Worm (Caenorhabditis elegans) whole organism, young adult: ENCODE data around the gene gem-1.

Experiments
- B0019.2 ChIP-seq: fragments of 200-800 bp; sonication (Bioruptor generic); conservative IDR thresholded peaks from 2 replicates; pipeline ENCODE4 v1.3.6; 2022; ENCODE audit warnings: missing genetic modification reagents, missing genetic modification characterization, missing compliant biosample characterization
- B0261.1 ChIP-seq: sonication (generic microtip); optimal IDR thresholded peaks from 2 replicates; lab custom pipeline; 2016; ENCODE audit warnings: mild to moderate bottlenecking, missing genetic modification characterization, moderate library complexity, missing compliant biosample characterization
- B0336.3 ChIP-seq: fragments of 200-800 bp; sonication (Bioruptor generic); IDR thresholded peaks from 2 replicates; pipeline ENCODE4 v1.3.6; 2022; ENCODE audit warnings: missing genetic modification characterization, missing compliant biosample characterization
- C06A6.2 ChIP-seq: fragments of 200-800 bp; sonication (Bioruptor generic); conservative IDR thresholded peaks from 2 replicates; pipeline ENCODE4 v1.3.6; 2022; ENCODE audit warnings: missing genetic modification characterization, missing compliant biosample characterization
- D2030.7 ChIP-seq: fragments of 200-800 bp; sonication (Bioruptor generic); IDR thresholded peaks from 2 replicates; pipeline ENCODE4 v1.3.6; 2022; ENCODE audit warnings: missing genetic modification reagents, missing genetic modification characterization, missing compliant biosample characterization
- F10E7.11 ChIP-seq: sonication (generic microtip); optimal IDR thresholded peaks from 2 replicates; lab custom pipeline; 2017; ENCODE audit warnings: mild to moderate bottlenecking, missing genetic modification characterization, moderate library complexity, missing compliant biosample characterization
- F23B12.7 ChIP-seq: sonication (generic microtip); optimal IDR thresholded peaks from 2 replicates; lab custom pipeline; 2017; ENCODE audit warnings: missing genetic modification characterization, mild to moderate bottlenecking, missing compliant biosample characterization, antibody characterized with exemption, moderate library complexity; ENCODE audit not compliant: insufficient read depth
- F33H1.4 ChIP-seq: fragments of 200-800 bp; sonication (Bioruptor generic); IDR thresholded peaks from 2 replicates; pipeline ENCODE4 v1.3.6; 2022; ENCODE audit warnings: missing genetic modification reagents, missing genetic modification characterization, missing compliant biosample characterization
- F57A8.1 ChIP-seq: fragments of 200-800 bp; sonication (Bioruptor generic); optimal IDR thresholded peaks from 2 replicates; lab custom pipeline; 2018; ENCODE audit warnings: mild to moderate bottlenecking, missing genetic modification characterization, moderate library complexity, missing compliant biosample characterization
- K11D2.4 ChIP-seq: fragments of 200-800 bp; sonication (Bioruptor generic); IDR thresholded peaks from 2 replicates; pipeline ENCODE4 v1.3.6; 2022; ENCODE audit warnings: missing genetic modification reagents, missing genetic modification characterization, missing compliant biosample characterization
- T26A5.8 ChIP-seq: sonication (generic microtip); optimal IDR thresholded peaks from 2 replicates; lab custom pipeline; 2016; ENCODE audit warnings: missing genetic modification characterization, missing compliant biosample characterization
- Y53F4B.3 ChIP-seq: fragments of 200-800 bp; sonication (Bioruptor generic); IDR thresholded peaks from 2 replicates; pipeline ENCODE4 v1.3.6; 2022; ENCODE audit warnings: missing genetic modification reagents, missing genetic modification characterization, missing compliant biosample characterization
- Y95B8A.8 ChIP-seq: fragments of 200-800 bp; sonication (Bioruptor generic); IDR thresholded peaks from 2 replicates; pipeline ENCODE4 v1.3.6; 2022; ENCODE audit warnings: missing genetic modification reagents, missing genetic modification characterization, missing compliant biosample characterization
- akir-1 ChIP-seq: fragments of 200-800 bp; sonication (Bioruptor generic); optimal IDR thresholded peaks from 2 replicates; lab custom pipeline; 2018; ENCODE audit warnings: mild to moderate bottlenecking, missing genetic modification characterization, moderate library complexity, missing compliant biosample characterization
- atf-7 ChIP-seq: sonication (generic microtip); optimal IDR thresholded peaks from 2 replicates; lab custom pipeline; 2017; ENCODE audit warnings: mild to moderate bottlenecking, missing genetic modification characterization, missing compliant biosample characterization
- attf-3 ChIP-seq: fragments of 200-800 bp; sonication (Bioruptor generic); conservative IDR thresholded peaks from 2 replicates; pipeline ENCODE4 v1.3.6; 2022; ENCODE audit warnings: missing genetic modification reagents, missing genetic modification characterization, missing compliant biosample characterization
- attf-5 ChIP-seq: fragments of 200-800 bp; sonication (Bioruptor generic); optimal IDR thresholded peaks from 2 replicates; lab custom pipeline; 2018; ENCODE audit warnings: mild to moderate bottlenecking, missing genetic modification characterization, missing compliant biosample characterization
- attf-6 ChIP-seq: fragments of 200-800 bp; sonication (Bioruptor generic); IDR thresholded peaks from 2 replicates; pipeline ENCODE4 v1.3.6; 2022; ENCODE audit warnings: missing genetic modification reagents, missing genetic modification characterization, missing compliant biosample characterization
- bed-1 ChIP-seq: fragments of 200-800 bp; sonication (Bioruptor generic); IDR thresholded peaks from 2 replicates; pipeline ENCODE4 v1.3.6; 2022; ENCODE audit warnings: missing genetic modification reagents, missing genetic modification characterization, missing compliant biosample characterization
- ceh-100 ChIP-seq: fragments of 200-800 bp; sonication (Bioruptor generic); IDR thresholded peaks from 2 replicates; pipeline ENCODE4 v1.3.6; 2022; ENCODE audit warnings: missing genetic modification reagents, missing genetic modification characterization, missing compliant biosample characterization
- chd-7 ChIP-seq: sonication (generic microtip); optimal IDR thresholded peaks from 2 replicates; lab custom pipeline; 2016; ENCODE audit warnings: mild to moderate bottlenecking, missing genetic modification characterization, moderate library complexity, missing compliant biosample characterization
- dpff-1 ChIP-seq: sonication (generic microtip); optimal IDR thresholded peaks from 2 replicates; lab custom pipeline; 2017; ENCODE audit warnings: mild to moderate bottlenecking, missing genetic modification characterization, missing compliant biosample characterization
- egl-44 ChIP-seq: fragments of 200-800 bp; sonication (Bioruptor generic); IDR thresholded peaks from 2 replicates; pipeline ENCODE4 v1.3.6; 2022; ENCODE audit warnings: missing genetic modification reagents, missing genetic modification characterization, missing compliant biosample characterization
- ekl-4 ChIP-seq: fragments of 200-800 bp; sonication (Bioruptor generic); IDR thresholded peaks from 2 replicates; pipeline ENCODE4 v1.3.6; 2022; ENCODE audit warnings: missing genetic modification reagents, missing genetic modification characterization, missing compliant biosample characterization
- gei-17 ChIP-seq: fragments of 200-800 bp; sonication (Bioruptor generic); optimal IDR thresholded peaks from 2 replicates; lab custom pipeline; 2018; ENCODE audit warnings: mild to moderate bottlenecking, missing genetic modification characterization, missing compliant biosample characterization
- him-1 ChIP-seq: sonication (generic microtip); optimal IDR thresholded peaks from 2 replicates; lab custom pipeline; 2016; ENCODE audit warnings: missing genotype, missing genetic modification reagents, missing genetic modification characterization, missing compliant biosample characterization
- hlh-12 ChIP-seq: sonication (generic microtip); optimal IDR thresholded peaks from 2 replicates; lab custom pipeline; 2016; ENCODE audit warnings: missing genetic modification characterization, missing compliant biosample characterization
- hmg-1.2 ChIP-seq: fragments of 200-800 bp; sonication (Bioruptor generic); IDR thresholded peaks from 2 replicates; pipeline ENCODE4 v1.3.6; 2022; ENCODE audit warnings: missing genetic modification reagents, missing genetic modification characterization, missing compliant biosample characterization
- hrde-1 ChIP-seq: sonication (generic microtip); optimal IDR thresholded peaks from 2 replicates; lab custom pipeline; 2016; ENCODE audit warnings: missing genetic modification characterization, mild to moderate bottlenecking, missing compliant biosample characterization, moderate library complexity, missing genotype, missing genetic modification reagents, borderline replicate concordance
- hsf-1 ChIP-seq: fragments of 200-800 bp; sonication (Bioruptor generic); IDR thresholded peaks from 2 replicates; pipeline ENCODE4 v1.3.6; 2022; ENCODE audit warnings: missing genetic modification reagents, missing genetic modification characterization, missing compliant biosample characterization
- lag-1 ChIP-seq: fragments of 200-800 bp; sonication (Bioruptor generic); IDR thresholded peaks from 2 replicates; pipeline ENCODE4 v1.3.6; 2022; ENCODE audit warnings: missing genetic modification reagents, missing genetic modification characterization, missing compliant biosample characterization
- lir-1 ChIP-seq: fragments of 200-800 bp; sonication (Bioruptor generic); conservative IDR thresholded peaks from 2 replicates; pipeline ENCODE4 v1.3.6; 2022; ENCODE audit warnings: missing genetic modification reagents, missing genetic modification characterization, missing compliant biosample characterization
- madf-6 ChIP-seq: fragments of 200-800 bp; sonication (Bioruptor generic); IDR thresholded peaks from 2 replicates; pipeline ENCODE4 v1.3.6; 2022; ENCODE audit warnings: missing genetic modification reagents, missing genetic modification characterization, missing compliant biosample characterization
- mcd-1 ChIP-seq: fragments of 200-800 bp; sonication (Bioruptor generic); IDR thresholded peaks from 2 replicates; pipeline ENCODE4 v1.3.6; 2022; ENCODE audit warnings: missing genetic modification reagents, missing genetic modification characterization, missing compliant biosample characterization
- mel-28 ChIP-seq: sonication (generic microtip); optimal IDR thresholded peaks from 2 replicates; lab custom pipeline; 2016; ENCODE audit warnings: borderline replicate concordance, mild to moderate bottlenecking, missing genetic modification characterization, missing compliant biosample characterization
- mes-4 ChIP-seq: sonication (generic microtip); optimal IDR thresholded peaks from 2 replicates; lab custom pipeline; 2016; ENCODE audit warnings: missing genotype, missing genetic modification characterization, missing compliant biosample characterization
- nhr-120 ChIP-seq: fragments of 200-800 bp; sonication (Bioruptor generic); IDR thresholded peaks from 2 replicates; pipeline ENCODE4 v1.3.6; 2022; ENCODE audit warnings: missing genetic modification characterization, missing compliant biosample characterization
- nhr-80 ChIP-seq: sonication (generic microtip); optimal IDR thresholded peaks from 2 replicates; lab custom pipeline; 2016; ENCODE audit warnings: missing genetic modification characterization, missing compliant biosample characterization
- pbrm-1 ChIP-seq: fragments of 200-800 bp; sonication (Bioruptor generic); IDR thresholded peaks from 2 replicates; pipeline ENCODE4 v1.3.6; 2022; ENCODE audit warnings: missing genetic modification reagents, missing genetic modification characterization, missing compliant biosample characterization
- rcor-1 ChIP-seq: fragments of 200-800 bp; sonication (Bioruptor generic); IDR thresholded peaks from 2 replicates; pipeline ENCODE4 v1.3.6; 2022; ENCODE audit warnings: missing genetic modification reagents, missing genetic modification characterization, missing compliant biosample characterization
- snpc-1.3 ChIP-seq: sonication (generic microtip); optimal IDR thresholded peaks from 2 replicates; lab custom pipeline; 2017; ENCODE audit warnings: missing genetic modification characterization, mild to moderate bottlenecking, missing compliant biosample characterization, antibody characterized with exemption, moderate library complexity, missing genotype, missing genetic modification reagents; ENCODE audit not compliant: insufficient read depth
- sptf-2 ChIP-seq: fragments of 200-800 bp; sonication (Bioruptor generic); optimal IDR thresholded peaks from 2 replicates; lab custom pipeline; 2018; ENCODE audit warnings: mild to moderate bottlenecking, missing genetic modification characterization, missing compliant biosample characterization
- tlf-1 ChIP-seq: fragments of 200-800 bp; sonication (Bioruptor generic); optimal IDR thresholded peaks from 2 replicates; lab custom pipeline; 2018; ENCODE audit warnings: mild to moderate bottlenecking, missing genetic modification characterization, missing compliant biosample characterization
- unc-62 ChIP-seq: fragments of 150-350 bp; optimal IDR thresholded peaks from 2 replicates; lab custom pipeline; 2014; ENCODE audit warnings: missing biosample characterization, missing genetic modification reagents, missing genetic modification characterization
- xnd-1 ChIP-seq: sonication (generic microtip); optimal IDR thresholded peaks from 2 replicates; lab custom pipeline; 2016; ENCODE audit warnings: missing genotype, missing genetic modification reagents, missing genetic modification characterization, missing compliant biosample characterization
- zfh-2 ChIP-seq: fragments of 200-800 bp; sonication (Bioruptor generic); conservative IDR thresholded peaks from 2 replicates; pipeline ENCODE4 v1.3.6; 2022; ENCODE audit warnings: missing genetic modification reagents, missing genetic modification characterization, missing compliant biosample characterization
- zim-3 ChIP-seq: sonication (generic microtip); optimal IDR thresholded peaks from 2 replicates; lab custom pipeline; 2017; ENCODE audit warnings: mild to moderate bottlenecking, missing genetic modification characterization, moderate library complexity, missing compliant biosample characterization
- ztf-18 ChIP-seq: sonication (generic microtip); optimal IDR thresholded peaks from 2 replicates; lab custom pipeline; 2016; ENCODE audit warnings: missing genotype, mild to moderate bottlenecking, missing genetic modification characterization, missing compliant biosample characterization
- ztf-22 ChIP-seq: fragments of 200-800 bp; sonication (Bioruptor generic); optimal IDR thresholded peaks from 2 replicates; lab custom pipeline; 2018; ENCODE audit warnings: mild to moderate bottlenecking, missing genetic modification characterization, moderate library complexity, missing compliant biosample characterization
- ztf-25 ChIP-seq: fragments of 200-800 bp; sonication (Bioruptor generic); IDR thresholded peaks from 2 replicates; pipeline ENCODE4 v1.3.6; 2022; ENCODE audit warnings: missing genetic modification reagents, missing genetic modification characterization, missing compliant biosample characterization

gem-1 gene

ce11 chrX:13356469-13356868, 20.3 kb downstream of the gem-1 start (continued):
- TF ChIP-seq bed-1: no peak
- no peak for TF ChIP-seq ztf-25 (GFP tag; lab: Robert Waterston, UW)
- TF ChIP-seq tlf-1: no peak
- no peak for TF ChIP-seq hrde-1 (tag; lab: Kevin White, UChicago)
- no peak for TF ChIP-seq attf-6 (GFP tag; lab: Robert Waterston, UW)
- no peak for TF ChIP-seq T26A5.8 (tag; lab: Kevin White, UChicago)
- no peak for TF ChIP-seq lir-1 (GFP tag; lab: Robert Waterston, UW)
- TF ChIP-seq B0019.2 (GFP tag; lab: Robert Waterston, UW): no peak
- no peak for TF ChIP-seq pbrm-1 (GFP tag; lab: Robert Waterston, UW)
- TF ChIP-seq Y95B8A.8 (GFP tag; lab: Robert Waterston, UW): no peak
- no peak for TF ChIP-seq zim-3 (tag; lab: Kevin White, UChicago)
- TF ChIP-seq mel-28 (tag; lab: Kevin White, UChicago): no peak
- TF ChIP-seq mes-4: no peak
- TF ChIP-seq hmg-1.2 (GFP tag; lab: Robert Waterston, UW): no peak
- TF ChIP-seq ekl-4 (GFP tag; lab: Robert Waterston, UW): no peak
- TF ChIP-seq rcor-1 (GFP tag; lab: Robert Waterston, UW): no peak
- no peak for TF ChIP-seq attf-3
- no peak for TF ChIP-seq zfh-2 (GFP tag; lab: Robert Waterston, UW)
- TF ChIP-seq akir-1: no peak
- TF ChIP-seq nhr-80 (tag; lab: Kevin White, UChicago): peak; percentile 89
- TF ChIP-seq F33H1.4 (GFP tag; lab: Robert Waterston, UW): no peak
- TF ChIP-seq Y53F4B.3 (GFP tag; lab: Robert Waterston, UW): no peak
- TF ChIP-seq gei-17: peak; percentile 9
- TF ChIP-seq F23B12.7: no peak
- TF ChIP-seq mcd-1 (GFP tag; lab: Robert Waterston, UW): no peak
- peak; percentile 30; the same call in 1 of the 2 replicates for TF ChIP-seq B0336.3 (GFP tag; lab: Robert Waterston, UW)
- TF ChIP-seq chd-7 (tag; lab: Kevin White, UChicago): peak; percentile 66
- TF ChIP-seq F10E7.11 (tag; lab: Kevin White, UChicago): no peak
- TF ChIP-seq C06A6.2: peak; percentile 53; the same call in 1 of the 2 replicates
- peak; percentile 68 for TF ChIP-seq K11D2.4
- TF ChIP-seq F57A8.1 (GFP tag; lab: Kevin White, UChicago): no peak
- TF ChIP-seq nhr-120 (GFP tag; lab: Robert Waterston, UW): no peak
- TF ChIP-seq madf-6 (GFP tag; lab: Robert Waterston, UW): no peak
- no peak for TF ChIP-seq B0261.1 (tag; lab: Kevin White, UChicago)
- TF ChIP-seq xnd-1 (tag; lab: Kevin White, UChicago): no peak
- no peak for TF ChIP-seq him-1 (tag; lab: Kevin White, UChicago)
- TF ChIP-seq unc-62 (GFP tag; lab: Kevin White, UChicago): no peak
- TF ChIP-seq lag-1: no peak
- TF ChIP-seq atf-7 (tag; lab: Kevin White, UChicago): peak; percentile 71
- TF ChIP-seq ztf-22 (GFP tag; lab: Kevin White, UChicago): peak; percentile 53
- no peak for TF ChIP-seq hlh-12 (tag; lab: Kevin White, UChicago)
- no peak for TF ChIP-seq ceh-100 (GFP tag; lab: Robert Waterston, UW)
- TF ChIP-seq sptf-2 (GFP tag; lab: Kevin White, UChicago): no peak
- TF ChIP-seq attf-5: no peak
- TF ChIP-seq ztf-18 (tag; lab: Kevin White, UChicago): no peak
- TF ChIP-seq D2030.7 (GFP tag; lab: Robert Waterston, UW): no peak
- no peak for TF ChIP-seq dpff-1 (tag; lab: Kevin White, UChicago)
- TF ChIP-seq snpc-1.3 (tag; lab: Kevin White, UChicago): no peak
- no peak for TF ChIP-seq hsf-1
- TF ChIP-seq egl-44 (GFP tag; lab: Robert Waterston, UW): 0 out of 2 replicates have a peak, but pooled peaks have one; percentile 44
